Worm (Caenorhabditis elegans) whole organism, L3 larva: Measurements from ENCODE around the gene mog-5.
A peak's percentile ranks its signal among the peaks of the same experiment; 100 is the strongest.

Experiments used
- R02D3.7 ChIP-seq: fragments of 150-350 bp; optimal IDR thresholded peaks from 2 replicates; lab custom pipeline; 2014; ENCODE audit warnings: missing biosample characterization, missing genetic modification characterization
- ZK546.5 ChIP-seq: sonication (generic microtip); optimal IDR thresholded peaks from 2 replicates; lab custom pipeline; 2017; ENCODE audit warnings: missing biosample characterization, missing genetic modification characterization
- aly-2 ChIP-seq: fragments of 150-350 bp; optimal IDR thresholded peaks from 2 replicates; lab custom pipeline; 2014; ENCODE audit warnings: missing biosample characterization, missing genetic modification characterization
- ama-1 ChIP-seq: fragments of 150-350 bp; optimal IDR thresholded peaks from 2 replicates; lab custom pipeline; 2018
- ceh-16 ChIP-seq: sonication (generic microtip); optimal IDR thresholded peaks from 2 replicates; lab custom pipeline; 2017; ENCODE audit warnings: missing biosample characterization, missing genetic modification characterization
- ceh-9 ChIP-seq: sonication (generic microtip); optimal IDR thresholded peaks from 2 replicates; lab custom pipeline; 2018; ENCODE audit warnings: missing biosample characterization, missing genetic modification characterization
- egl-5 ChIP-seq: fragments of 150-350 bp; optimal IDR thresholded peaks from 2 replicates; lab custom pipeline; 2017; ENCODE audit warnings: missing biosample characterization, missing genetic modification reagents, missing genetic modification characterization, inconsistent platforms
- elt-3 ChIP-seq, 3 experiments: fragments of 150-350 bp in 1 of 3; sonication (generic microtip) in 2 of 3; optimal IDR thresholded peaks; 2 replicates in 2 of 3; 4 replicates in 1 of 3; lab custom pipeline; 2014 to 2017; ENCODE audit warnings: missing biosample characterization in 3 of 3, missing genetic modification characterization in 3 of 3
- fkh-10 ChIP-seq: sonication (generic microtip); optimal IDR thresholded peaks from 2 replicates; lab custom pipeline; 2017; ENCODE audit warnings: missing biosample characterization, missing genetic modification reagents, missing genetic modification characterization
- fos-1 ChIP-seq: fragments of 150-350 bp; optimal IDR thresholded peaks from 2 replicates; lab custom pipeline; 2014; ENCODE audit warnings: missing biosample characterization, missing genetic modification characterization
- mdl-1 ChIP-seq: fragments of 150-350 bp; optimal IDR thresholded peaks from 2 replicates; lab custom pipeline; 2014; ENCODE audit warnings: missing biosample characterization, missing genetic modification characterization
- mml-1 ChIP-seq: fragments of 150-350 bp; sonication (generic microtip); optimal IDR thresholded peaks from 3 replicates; lab custom pipeline; 2014; ENCODE audit warnings: missing biosample characterization, missing genetic modification characterization
- nfya-1 ChIP-seq: sonication (generic microtip); optimal IDR thresholded peaks from 2 replicates; lab custom pipeline; 2017; ENCODE audit warnings: missing genetic modification characterization, mild to moderate bottlenecking, missing compliant biosample characterization, antibody characterized with exemption, moderate library complexity; ENCODE audit not compliant: insufficient read depth
- nhr-23 ChIP-seq: fragments of 150-350 bp; optimal IDR thresholded peaks from 2 replicates; lab custom pipeline; 2014; ENCODE audit warnings: missing biosample characterization, missing genetic modification reagents, missing genetic modification characterization
- nhr-237 ChIP-seq: fragments of 150-350 bp; optimal IDR thresholded peaks from 2 replicates; lab custom pipeline; 2014; ENCODE audit warnings: missing biosample characterization, missing genetic modification characterization
- nhr-25 ChIP-seq: sonication (generic microtip); optimal IDR thresholded peaks from 2 replicates; lab custom pipeline; 2017; ENCODE audit warnings: missing biosample characterization, missing genetic modification characterization
- nhr-77 ChIP-seq: fragments of 150-350 bp; optimal IDR thresholded peaks from 2 replicates; lab custom pipeline; 2014; ENCODE audit warnings: missing biosample characterization, missing genetic modification characterization
- pqm-1 ChIP-seq: fragments of 150-350 bp; optimal IDR thresholded peaks from 2 replicates; lab custom pipeline; 2017; ENCODE audit warnings: missing biosample characterization, missing genetic modification characterization, inconsistent platforms
- tbx-2 ChIP-seq: sonication (generic microtip); optimal IDR thresholded peaks from 2 replicates; lab custom pipeline; 2016; ENCODE audit warnings: mild to moderate bottlenecking, missing genetic modification characterization, missing compliant biosample characterization
- unc-39 ChIP-seq: sonication (generic microtip); optimal IDR thresholded peaks from 4 replicates; lab custom pipeline; 2017; ENCODE audit warnings: missing biosample characterization, missing genetic modification characterization
- unc-62 ChIP-seq: fragments of 150-350 bp; sonication (generic microtip); optimal IDR thresholded peaks from 4 replicates; lab custom pipeline; 2014; ENCODE audit warnings: missing biosample characterization, missing genetic modification reagents, missing genetic modification characterization

The mog-5 gene

DNA sequence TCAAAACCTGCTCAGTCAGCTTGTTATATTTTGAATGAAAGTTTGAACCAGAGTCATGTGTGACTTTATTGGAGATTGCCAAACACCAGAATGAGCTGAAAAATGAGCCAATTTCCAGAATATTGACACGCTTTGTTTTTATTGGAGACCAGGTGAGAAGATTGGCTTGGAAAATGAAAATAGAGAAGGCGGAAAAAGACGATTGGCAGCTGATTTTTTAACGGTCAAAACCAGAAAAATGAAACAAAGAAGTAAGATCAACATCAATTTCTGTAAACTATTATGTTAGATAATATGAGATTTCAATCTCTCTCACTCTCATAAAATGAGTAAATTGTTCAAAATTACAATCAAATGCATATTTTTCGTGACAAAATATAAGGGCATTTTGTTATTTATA, 33.7 kb downstream of the mog-5 start, which contains the start of gene srx-114:
Gene srx-114, minus strand, starts transcription at position 101 of the 400 bp plus-strand sequence.
- TF ChIP-seq ama-1 (lab: Kevin White, UChicago), result no peak

- TF ChIP-seq mdl-1, result no peak
- TF ChIP-seq nhr-25 (tag; lab: Kevin White, UChicago), result peak; percentile 29
Observed at ce11 chrII:5436833-5437232, 37.5 kb downstream of the mog-5 start, which contains the start of gene dct-5. Gene dct-5, minus strand, starts transcription at chrII:5436933.

DNA sequence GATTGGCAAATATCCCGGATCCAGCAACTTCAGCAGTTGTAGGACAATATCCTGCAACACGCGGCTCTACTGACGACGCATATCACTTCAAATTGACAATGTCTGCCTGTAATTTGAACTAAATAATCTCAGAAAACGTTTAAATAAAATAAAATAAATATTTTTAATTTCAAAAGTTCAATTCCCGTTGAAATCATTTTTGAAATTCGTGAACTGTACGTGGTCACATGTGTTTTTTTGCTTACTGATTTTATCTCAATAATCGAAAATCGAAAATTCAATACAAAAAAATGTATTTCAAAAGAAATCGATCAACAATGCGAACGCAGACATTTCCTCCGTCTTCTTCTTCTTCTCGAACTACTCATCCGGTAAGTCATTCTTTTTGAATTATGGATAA, 38.2 kb downstream of the mog-5 start, which contains the start of gene F07F6.1:
Gene F07F6.1, plus strand, starts transcription at position 301 of the 400 bp plus-strand sequence.
- TF ChIP-seq tbx-2 (tag; lab: Kevin White, UChicago) (no peak), nhr-77 (tag; lab: Kevin White, UChicago) (no peak), aly-2 (tag; lab: Kevin White, UChicago) (no peak)

DNA sequence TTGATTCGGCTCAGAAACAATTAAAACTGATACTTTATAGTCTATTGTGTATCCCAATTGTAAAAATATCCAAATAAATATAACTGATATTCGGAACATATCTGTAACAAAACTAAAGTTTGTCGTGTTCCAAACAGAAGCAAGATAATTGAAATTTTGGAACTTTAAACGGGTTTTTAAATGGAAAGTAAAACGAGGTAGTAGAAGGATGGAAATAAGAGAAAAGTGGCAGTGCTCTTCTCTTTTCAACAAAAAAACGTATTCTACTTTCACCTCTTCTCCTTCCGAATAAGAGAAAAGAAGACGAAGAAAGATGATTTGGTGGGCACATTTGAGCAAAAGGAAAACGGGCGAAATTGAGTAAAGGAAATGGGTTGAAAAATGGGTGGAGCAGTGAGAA, 47.2 kb downstream of the mog-5 start, which contains the start of gene nmr-1:
Gene nmr-1, minus strand, starts transcription at position 101 of the 400 bp plus-strand sequence.
- TF ChIP-seq unc-62 (no peak), mml-1 (tag; lab: Kevin White, UChicago) (no peak), nhr-237 (tag; lab: Kevin White, UChicago) (no peak), ceh-16 (no peak), aly-2 (tag; lab: Kevin White, UChicago) (no peak), ZK546.5 (tag; lab: Kevin White, UChicago) (no peak), unc-39 (tag; lab: Kevin White, UChicago) (no peak), fos-1 (tag; lab: Kevin White, UChicago) (no peak), pqm-1 (tag; lab: Kevin White, UChicago) (no peak), nfya-1 (no peak), ama-1 (lab: Kevin White, UChicago) (no peak)

DNA sequence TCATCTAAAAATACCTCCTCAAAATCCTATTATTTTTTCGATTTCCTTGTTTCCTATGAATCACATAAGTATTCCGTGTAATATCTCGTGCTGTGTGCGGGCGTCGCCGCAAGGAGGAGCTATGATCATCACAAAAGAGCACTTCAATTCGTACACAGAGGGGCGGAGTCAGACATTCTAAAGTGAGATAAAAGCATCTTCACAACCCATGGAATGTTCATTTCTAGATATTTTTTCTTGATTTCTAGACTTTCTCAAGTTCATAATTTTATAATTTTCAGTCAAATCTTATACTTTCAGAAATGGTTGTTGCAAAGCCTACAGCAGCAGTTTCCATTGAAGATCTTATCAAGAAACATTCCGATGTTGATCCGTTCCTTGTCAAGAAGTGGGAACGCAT, 48.0 kb downstream of the mog-5 start, which contains the start of gene cex-1:
Gene cex-1, plus strand, starts transcription at position 301 of the 400 bp plus-strand sequence.
- TF ChIP-seq aly-2 (tag; lab: Kevin White, UChicago) (no peak), nhr-25 (tag; lab: Kevin White, UChicago) (no peak), ceh-9 (tag; lab: Kevin White, UChicago) (no peak)

DNA sequence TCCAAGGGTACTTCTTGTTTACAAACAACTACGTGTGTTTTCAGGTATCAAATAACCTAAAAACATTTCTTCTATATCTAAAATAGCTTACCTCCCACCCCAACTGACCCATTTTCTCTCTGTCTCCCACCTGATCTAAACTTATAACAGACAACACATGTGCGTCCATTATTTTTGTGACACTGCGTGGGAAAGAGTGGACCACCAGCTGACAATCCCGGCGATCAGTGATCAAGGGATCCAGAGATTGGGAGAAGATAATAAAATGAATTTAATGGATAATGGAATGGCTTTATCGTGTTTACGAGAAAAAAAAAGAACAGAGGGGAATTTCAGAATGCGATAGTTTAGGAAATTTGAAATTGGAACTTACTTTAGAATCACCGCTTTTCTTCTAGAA, 49.9 kb downstream of the mog-5 start:
- TF ChIP-seq nhr-237 (tag; lab: Kevin White, UChicago) (no peak), egl-5 (tag; lab: Kevin White, UChicago) (peak; percentile 84)

ce11 chrII:5449620-5450019, 50.3 kb downstream of the mog-5 start:
- peak; percentile 18 for TF ChIP-seq nhr-25 (tag; lab: Kevin White, UChicago)
- TF ChIP-seq R02D3.7 (tag; lab: Kevin White, UChicago), result no peak

ce11 chrII:5451278-5451677, 51.9 kb downstream of the mog-5 start:
- no peak for TF ChIP-seq fos-1 (tag; lab: Kevin White, UChicago)
- no peak for TF ChIP-seq tbx-2 (tag; lab: Kevin White, UChicago)
- no peak for TF ChIP-seq aly-2 (tag; lab: Kevin White, UChicago)
- no peak for TF ChIP-seq fkh-10

DNA sequence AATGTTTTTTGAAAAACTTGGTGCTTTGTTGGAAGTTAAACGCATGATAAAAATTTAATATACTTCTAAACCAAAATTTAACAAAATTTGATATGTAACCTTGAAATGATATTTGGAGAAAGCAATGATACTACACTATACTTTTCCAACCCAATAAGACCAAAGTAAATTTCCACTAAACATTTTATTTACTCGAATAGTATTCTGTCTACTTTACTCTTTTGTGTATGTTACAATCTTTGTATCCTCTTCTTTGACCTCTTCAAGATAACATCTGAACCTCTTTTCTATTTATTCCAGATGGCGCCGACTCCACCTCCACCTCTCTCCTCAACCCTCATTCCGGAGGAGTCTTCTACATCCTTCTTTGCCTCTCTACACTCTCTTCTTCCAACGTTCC, 54.2 kb downstream of the mog-5 start, which contains the start of gene dhs-5:
Gene dhs-5, plus strand, starts transcription at position 301 of the 400 bp plus-strand sequence.
- TF ChIP-seq elt-3 (tag; optimal IDR thresholded peaks at IDR 0.05; lab: Kevin White, UChicago) (no peak), nhr-23 (tag; lab: Kevin White, UChicago) (peak; percentile 1)
- TF ChIP-seq, all 47 proteins: peak for 1
